Fruit fly (Drosophila melanogaster): ENCODE results near the gene Cpr64Ad.

- no peak for TF ChIP-seq Pif1B (GFP tag; optimal IDR thresholded peaks at IDR 0.05)
- TF ChIP-seq CG14655 (GFP tag; optimal IDR thresholded peaks at IDR 0.05), result no peak
- TF ChIP-seq CG8301 (tag; optimal IDR thresholded peaks at IDR 0.05), result no peak
- no peak for TF ChIP-seq CG13204 (GFP tag; optimal IDR thresholded peaks at IDR 0.05)
- no peak for TF ChIP-seq CG17806 (tag; optimal IDR thresholded peaks at IDR 0.05)
- no peak for TF ChIP-seq CG4496 (GFP tag; IDR thresholded peaks at IDR 0.05)
- TF ChIP-seq CG10348 (GFP tag; IDR thresholded peaks at IDR 0.05), result no peak
- TF ChIP-seq fd96Ca (GFP tag; IDR thresholded peaks at IDR 0.05), result no peak
- TF ChIP-seq Pif1A (GFP tag; optimal IDR thresholded peaks at IDR 0.05), result no peak
- TF ChIP-seq EcR (GFP tag; optimal IDR thresholded peaks at IDR 0.05), result no peak
- TF ChIP-seq CG9948 (tag; optimal IDR thresholded peaks at IDR 0.05), result no peak
- no peak for TF ChIP-seq rn (GFP tag; IDR thresholded peaks at IDR 0.05)
- no peak for TF ChIP-seq CG15710 (tag; optimal IDR thresholded peaks at IDR 0.05)
These were observed 27.2 kb upstream of the Cpr64Ad start, which contains the start of the genes Teh2 and tipE for dm6 chr3L:4187930-4188523.

Measured in whole organism, pupa.